Worm (Caenorhabditis elegans) whole organism, L3 larva: ENCODE results near the gene F22E5.7.
"Not testable (repeated sequence)": the region's sequence is repeated elsewhere in the genome, so short reads cannot be mapped to it uniquely, and the experiment has no call there.

Experiments used
- ceh-16 ChIP-seq: sonication (generic microtip); optimal IDR thresholded peaks from 2 replicates; lab custom pipeline; 2017; ENCODE audit warnings: missing biosample characterization, missing genetic modification characterization
- ceh-82 ChIP-seq: fragments of 150-350 bp; optimal IDR thresholded peaks from 2 replicates; lab custom pipeline; 2014; ENCODE audit warnings: missing biosample characterization, missing genetic modification characterization
- egl-27 ChIP-seq: sonication (generic microtip); optimal IDR thresholded peaks from 4 replicates; lab custom pipeline; 2017; ENCODE audit warnings: missing biosample characterization, missing genetic modification reagents, missing genetic modification characterization
- egl-5 ChIP-seq: fragments of 150-350 bp; optimal IDR thresholded peaks from 2 replicates; lab custom pipeline; 2017; ENCODE audit warnings: missing biosample characterization, missing genetic modification reagents, missing genetic modification characterization, inconsistent platforms
- elt-1 ChIP-seq: fragments of 150-350 bp; optimal IDR thresholded peaks from 2 replicates; lab custom pipeline; 2014; ENCODE audit warnings: missing biosample characterization, missing genetic modification characterization
- elt-3 ChIP-seq, 3 experiments: fragments of 150-350 bp in 1 of 3; sonication (generic microtip) in 2 of 3; optimal IDR thresholded peaks; 2 replicates in 2 of 3; 4 replicates in 1 of 3; lab custom pipeline; 2014 to 2017; ENCODE audit warnings: missing biosample characterization in 3 of 3, missing genetic modification characterization in 3 of 3
- eor-1 ChIP-seq, 2 experiments: fragments of 150-350 bp; optimal IDR thresholded peaks; 2 replicates each; lab custom pipeline; 2014 to 2018; ENCODE audit warnings: missing biosample characterization in 2 of 2, missing genetic modification characterization in 2 of 2
- fkh-10 ChIP-seq: sonication (generic microtip); optimal IDR thresholded peaks from 2 replicates; lab custom pipeline; 2017; ENCODE audit warnings: missing biosample characterization, missing genetic modification reagents, missing genetic modification characterization
- fos-1 ChIP-seq: fragments of 150-350 bp; optimal IDR thresholded peaks from 2 replicates; lab custom pipeline; 2014; ENCODE audit warnings: missing biosample characterization, missing genetic modification characterization
- hmg-11 ChIP-seq: sonication (generic microtip); optimal IDR thresholded peaks from 2 replicates; lab custom pipeline; 2016; ENCODE audit warnings: missing genetic modification characterization, missing compliant biosample characterization
- jun-1 ChIP-seq: fragments of 150-350 bp; optimal IDR thresholded peaks from 2 replicates; lab custom pipeline; 2014; ENCODE audit warnings: missing biosample characterization, missing genetic modification reagents, missing genetic modification characterization
- lin-15B ChIP-seq: fragments of 150-350 bp; optimal IDR thresholded peaks from 2 replicates; lab custom pipeline; 2014; ENCODE audit warnings: missing biosample characterization, missing genetic modification characterization
- lsy-12 ChIP-seq: sonication (generic microtip); optimal IDR thresholded peaks from 2 replicates; lab custom pipeline; 2016; ENCODE audit warnings: mild to moderate bottlenecking, missing genetic modification characterization, missing compliant biosample characterization
- mdl-1 ChIP-seq: fragments of 150-350 bp; optimal IDR thresholded peaks from 2 replicates; lab custom pipeline; 2014; ENCODE audit warnings: missing biosample characterization, missing genetic modification characterization
- mml-1 ChIP-seq: fragments of 150-350 bp; sonication (generic microtip); optimal IDR thresholded peaks from 3 replicates; lab custom pipeline; 2014; ENCODE audit warnings: missing biosample characterization, missing genetic modification characterization
- nhr-11 ChIP-seq: fragments of 150-350 bp; optimal IDR thresholded peaks from 2 replicates; lab custom pipeline; 2014; ENCODE audit warnings: missing biosample characterization, missing genetic modification characterization
- nhr-12 ChIP-seq: fragments of 150-350 bp; optimal IDR thresholded peaks from 2 replicates; lab custom pipeline; 2014; ENCODE audit warnings: missing biosample characterization, missing genetic modification characterization
- nhr-23 ChIP-seq: fragments of 150-350 bp; optimal IDR thresholded peaks from 2 replicates; lab custom pipeline; 2014; ENCODE audit warnings: missing biosample characterization, missing genetic modification reagents, missing genetic modification characterization
- nhr-237 ChIP-seq: fragments of 150-350 bp; optimal IDR thresholded peaks from 2 replicates; lab custom pipeline; 2014; ENCODE audit warnings: missing biosample characterization, missing genetic modification characterization
- nhr-25 ChIP-seq: sonication (generic microtip); optimal IDR thresholded peaks from 2 replicates; lab custom pipeline; 2017; ENCODE audit warnings: missing biosample characterization, missing genetic modification characterization
- nhr-28 ChIP-seq: fragments of 150-350 bp; optimal IDR thresholded peaks from 2 replicates; lab custom pipeline; 2014; ENCODE audit warnings: missing biosample characterization, missing genetic modification characterization
- nhr-43 ChIP-seq: sonication (generic microtip); optimal IDR thresholded peaks from 2 replicates; lab custom pipeline; 2016; ENCODE audit warnings: mild to moderate bottlenecking, missing genetic modification characterization, missing compliant biosample characterization; ENCODE audit not compliant: poor library complexity, severe bottlenecking
- nhr-67 ChIP-seq: fragments of 150-350 bp; optimal IDR thresholded peaks from 2 replicates; lab custom pipeline; 2014; ENCODE audit warnings: missing biosample characterization, missing genetic modification characterization
- nhr-76 ChIP-seq: fragments of 150-350 bp; sonication (generic microtip); optimal IDR thresholded peaks from 5 replicates; lab custom pipeline; 2014; ENCODE audit warnings: missing biosample characterization, missing genetic modification characterization
- nhr-77 ChIP-seq: fragments of 150-350 bp; optimal IDR thresholded peaks from 2 replicates; lab custom pipeline; 2014; ENCODE audit warnings: missing biosample characterization, missing genetic modification characterization
- pqm-1 ChIP-seq: fragments of 150-350 bp; optimal IDR thresholded peaks from 2 replicates; lab custom pipeline; 2017; ENCODE audit warnings: missing biosample characterization, missing genetic modification characterization, inconsistent platforms
- sea-2 ChIP-seq: fragments of 150-350 bp; sonication (generic microtip); optimal IDR thresholded peaks from 4 replicates; lab custom pipeline; 2014; ENCODE audit warnings: missing biosample characterization, missing genetic modification reagents, missing genetic modification characterization
- tbx-2 ChIP-seq: sonication (generic microtip); optimal IDR thresholded peaks from 2 replicates; lab custom pipeline; 2016; ENCODE audit warnings: mild to moderate bottlenecking, missing genetic modification characterization, missing compliant biosample characterization
- unc-39 ChIP-seq: sonication (generic microtip); optimal IDR thresholded peaks from 4 replicates; lab custom pipeline; 2017; ENCODE audit warnings: missing biosample characterization, missing genetic modification characterization
- zag-1 ChIP-seq: fragments of 150-350 bp; optimal IDR thresholded peaks from 2 replicates; lab custom pipeline; 2014; ENCODE audit warnings: missing biosample characterization, missing genetic modification characterization
- ztf-11 ChIP-seq: fragments of 150-350 bp; optimal IDR thresholded peaks from 2 replicates; lab custom pipeline; 2014; ENCODE audit warnings: missing biosample characterization, missing genetic modification characterization

F22E5.7 gene

ce11 chrII:2649539-2649938 lies 7.7 kb downstream of the F22E5.7 start, which contains the start of the genes F22E5.13 and F22E5.6:
Gene F22E5.13, minus strand, starts transcription at chrII:2649639.
Gene F22E5.6, plus strand, starts transcription at chrII:2649835.
- no peak for TF ChIP-seq ceh-82
- no peak for TF ChIP-seq elt-1 (tag; lab: Kevin White, UChicago)
- no peak for TF ChIP-seq nhr-28 (tag; lab: Kevin White, UChicago)
- TF ChIP-seq nhr-237, result no peak
- TF ChIP-seq elt-3 (tag; optimal IDR thresholded peaks at IDR 0.05; lab: Kevin White, UChicago), result no peak
- TF ChIP-seq nhr-77 (tag; lab: Kevin White, UChicago), result no peak
- no peak for TF ChIP-seq egl-27 (tag; lab: Kevin White, UChicago)
- no peak for TF ChIP-seq pqm-1 (tag; lab: Kevin White, UChicago)
- no peak for TF ChIP-seq hmg-11 (tag; lab: Kevin White, UChicago)
- TF ChIP-seq nhr-11, result no peak
- TF ChIP-seq unc-39 (tag; lab: Kevin White, UChicago), result no peak
- no peak for TF ChIP-seq ceh-16
- no peak for TF ChIP-seq nhr-23 (tag; lab: Kevin White, UChicago)
- no peak for TF ChIP-seq sea-2
- no peak for TF ChIP-seq nhr-43 (tag; lab: Kevin White, UChicago)
- no peak for TF ChIP-seq fkh-10 (GFP tag; lab: Kevin White, UChicago)
- TF ChIP-seq zag-1, result no peak

- no peak for TF ChIP-seq mdl-1 (tag; lab: Kevin White, UChicago)
- no peak for TF ChIP-seq nhr-67
- TF ChIP-seq nhr-28 (tag; lab: Kevin White, UChicago), result no peak
- no peak for TF ChIP-seq nhr-23 (tag; lab: Kevin White, UChicago)
- no peak for TF ChIP-seq unc-39 (tag; lab: Kevin White, UChicago)
- no peak for TF ChIP-seq jun-1 (tag; lab: Kevin White, UChicago)
- no peak for TF ChIP-seq nhr-43 (tag; lab: Kevin White, UChicago)
- no peak for TF ChIP-seq nhr-77 (tag; lab: Kevin White, UChicago)
- TF ChIP-seq hmg-11 (tag; lab: Kevin White, UChicago), result no peak
- no peak for TF ChIP-seq tbx-2 (tag; lab: Kevin White, UChicago)
- TF ChIP-seq fos-1 (tag; lab: Kevin White, UChicago), result no peak
- TF ChIP-seq pqm-1 (tag; lab: Kevin White, UChicago), result no peak
- no peak for TF ChIP-seq lin-15B (tag; lab: Kevin White, UChicago)
Measured at ce11 chrII:2656606-2657005, 14.7 kb downstream of the F22E5.7 start, which contains the start of gene sri-47. Gene sri-47, plus strand, starts transcription at chrII:2656906.

- TF ChIP-seq lsy-12 (tag; lab: Kevin White, UChicago) (no peak), fkh-10 (GFP tag; lab: Kevin White, UChicago) (no peak), ztf-11 (tag; lab: Kevin White, UChicago) (no peak), egl-5 (tag; lab: Kevin White, UChicago) (no peak), eor-1 (tag; optimal IDR thresholded peaks at IDR 0.05; lab: Kevin White, UChicago) (no peak), nhr-77 (tag; lab: Kevin White, UChicago) (no peak), elt-3 (tag; optimal IDR thresholded peaks at IDR 0.05; lab: Kevin White, UChicago) (no peak), mml-1 (tag; lab: Kevin White, UChicago) (no peak), ceh-16 (no peak), nhr-12 (no peak), nhr-23 (tag; lab: Kevin White, UChicago) (no peak), nhr-43 (tag; lab: Kevin White, UChicago) (no peak)
Measured at ce11 chrII:2659364-2659763, 17.5 kb downstream of the F22E5.7 start, which contains the start of gene gcy-21. Gene gcy-21, plus strand, starts transcription at chrII:2659664.

- TF ChIP-seq nhr-23, lin-15B, jun-1 (tag; lab: Kevin White, UChicago): not testable (repeated sequence)
Measured at ce11 chrII:2665081-2665480, 23.2 kb downstream of the F22E5.7 start, which contains the start of gene F22E5.2. Gene F22E5.2, plus strand, starts transcription at chrII:2665381.

- TF ChIP-seq sea-2 (no peak), nhr-28 (tag; lab: Kevin White, UChicago) (no peak), ceh-16 (no peak), mdl-1 (tag; lab: Kevin White, UChicago) (no peak), mml-1 (tag; lab: Kevin White, UChicago) (no peak), nhr-76 (no peak), eor-1 (tag; optimal IDR thresholded peaks at IDR 0.05; lab: Kevin White, UChicago) (no peak), zag-1 (no peak), nhr-25 (no peak)
Measured at ce11 chrII:2665606-2666005, 23.7 kb downstream of the F22E5.7 start, which contains the start of gene F22E5.22. Gene F22E5.22, plus strand, starts transcription at chrII:2665906.
